Worm (Caenorhabditis elegans): ENCODE data around the gene acn-1.

DNA sequence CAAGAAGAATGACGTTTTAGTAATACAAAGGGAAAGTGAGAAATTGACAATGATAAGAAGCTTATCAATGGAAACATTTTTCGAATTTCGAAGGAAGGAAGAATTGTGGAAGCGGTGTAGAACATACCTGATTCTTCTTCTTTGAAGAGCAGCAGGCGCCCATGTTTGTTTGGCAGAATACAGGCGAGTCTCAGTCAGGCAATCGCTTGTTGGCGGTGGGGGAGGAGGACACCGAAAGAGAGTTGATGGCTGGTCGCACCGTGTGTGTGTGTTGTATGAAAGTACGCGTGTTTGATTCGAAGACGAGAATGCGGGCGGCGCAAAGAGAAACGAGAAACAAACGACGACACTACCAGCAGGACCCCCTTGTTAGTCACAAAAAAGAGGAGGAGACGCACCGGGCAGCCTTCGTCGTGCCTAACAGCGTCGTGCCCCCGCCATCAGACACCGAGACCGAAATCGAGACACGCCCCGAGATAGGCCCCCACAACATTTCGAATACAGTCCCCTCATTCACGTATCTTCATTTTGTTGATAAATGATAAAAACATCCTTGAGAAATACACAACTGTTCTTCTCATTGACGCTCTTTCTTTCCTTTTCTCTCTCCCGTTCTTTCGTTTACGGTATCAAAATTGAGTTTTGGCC is 19.0 kb downstream of the acn-1 start, which contains the start of gene cal-5:
- TF ChIP-seq elt-3 (tag; optimal IDR thresholded peaks at IDR 0.05) (no peak), lin-15B (tag; optimal IDR thresholded peaks at IDR 0.05) (no peak), fkh-10 (GFP tag; optimal IDR thresholded peaks at IDR 0.05) (no peak), unc-62 (GFP tag; optimal IDR thresholded peaks at IDR 0.05) (no peak), nhr-11 (tag; optimal IDR thresholded peaks at IDR 0.05) (no peak), ama-1 (optimal IDR thresholded peaks at IDR 0.05) (peak; percentile 58), jun-1 (tag; optimal IDR thresholded peaks at IDR 0.05) (no peak)

Data from whole organism, L3 larva.